Fruit fly (Drosophila melanogaster) S2 (cell line): ENCODE measurements around the gene Ptp61F.

ENCODE experiments used
- CG8478 ChIP-seq: fragments of >200 bp; optimal IDR thresholded peaks from 2 replicates; lab custom pipeline; 2018
- CTCF ChIP-seq, 2 experiments: fragments of >200 bp; optimal IDR thresholded peaks; 2 replicates each; lab custom pipeline; 2018

Ptp61F gene

dm6 chr3L:1477319-1477718 lies 2.3 kb upstream of the Ptp61F start, which contains the start of gene robl62A:
TSS of gene robl62A (plus strand) at chr3L:1477619.
- TF ChIP-seq CG8478 (lab: Kevin White, UChicago) (no peak), CTCF (optimal IDR thresholded peaks at IDR 0.05; lab: Kevin White, UChicago) (no peak)

dm6 chr3L:1471960-1472359 lies 3.1 kb downstream of the Ptp61F start, which contains the start of gene Naa30B:
TSS of gene Naa30B (minus strand) at chr3L:1472060.
- no peak for TF ChIP-seq CTCF (optimal IDR thresholded peaks at IDR 0.05; lab: Kevin White, UChicago)
- TF ChIP-seq CG8478 (lab: Kevin White, UChicago) = no peak

DNA sequence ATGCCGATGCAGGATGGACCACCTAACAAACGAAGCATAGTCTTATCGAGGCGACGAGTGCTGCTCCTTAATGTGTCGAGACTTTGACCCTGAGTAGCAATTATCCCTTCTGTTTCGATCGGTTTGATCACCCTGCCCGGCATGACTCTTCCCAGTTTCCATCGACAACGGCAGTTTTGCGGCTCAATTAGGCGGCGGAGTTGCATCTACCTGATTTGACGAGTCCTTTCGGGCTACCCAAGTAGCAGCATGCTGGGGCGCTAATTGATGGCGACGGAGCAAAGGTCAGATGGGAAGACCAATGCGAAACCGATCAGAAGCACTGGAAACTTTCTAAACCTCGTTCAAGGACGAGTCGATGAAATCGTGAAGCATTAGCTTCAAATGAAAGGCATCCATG lies 4.0 kb downstream of the Ptp61F start:
- no peak for TF ChIP-seq CG8478 (lab: Kevin White, UChicago)
- TF ChIP-seq CTCF (optimal IDR thresholded peaks at IDR 0.05; lab: Kevin White, UChicago) = no peak

DNA sequence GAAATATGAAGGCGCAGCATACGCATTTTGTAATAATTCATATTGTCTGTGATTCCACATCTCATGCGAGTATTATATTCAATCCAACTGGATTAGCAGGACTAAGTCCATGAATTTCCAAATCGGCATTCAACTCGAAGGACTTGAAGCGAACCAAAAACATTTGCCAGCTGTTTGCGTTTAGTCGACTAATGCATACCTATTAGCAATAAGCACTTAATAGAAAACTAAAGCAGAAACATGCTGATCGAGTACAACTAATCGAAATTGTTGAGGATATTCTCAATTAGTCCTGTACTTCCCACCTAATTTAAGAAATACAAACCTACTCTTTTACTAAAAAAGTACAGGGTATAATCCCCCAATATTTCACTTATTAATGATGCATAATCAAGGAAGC lies 5.8 kb downstream of the Ptp61F start:
- TF ChIP-seq CTCF (optimal IDR thresholded peaks at IDR 0.05; lab: Kevin White, UChicago) (no peak), CG8478 (lab: Kevin White, UChicago) (no peak)

DNA sequence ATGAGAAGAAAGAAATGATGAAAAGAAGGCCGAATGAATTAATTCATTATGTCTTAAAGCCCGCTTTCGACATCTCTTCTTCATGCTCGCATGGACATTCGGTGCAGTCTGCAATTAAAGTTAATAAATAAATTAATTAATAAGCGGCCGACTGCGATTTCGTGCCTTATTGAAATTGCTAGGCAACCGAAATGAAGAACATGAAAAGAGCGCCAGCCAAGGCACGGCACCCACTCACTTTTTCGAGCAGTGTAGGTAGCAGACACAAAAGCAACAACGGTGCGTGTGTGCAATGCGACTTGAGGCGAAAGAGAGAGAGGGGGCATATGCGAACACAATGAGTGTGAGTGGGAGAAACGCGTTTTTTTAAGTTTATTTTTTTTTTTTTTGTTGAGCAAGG lies 10.6 kb downstream of the Ptp61F start:
- TF ChIP-seq CG8478 (lab: Kevin White, UChicago) (no peak), CTCF (optimal IDR thresholded peaks at IDR 0.05; lab: Kevin White, UChicago) (no peak)

DNA sequence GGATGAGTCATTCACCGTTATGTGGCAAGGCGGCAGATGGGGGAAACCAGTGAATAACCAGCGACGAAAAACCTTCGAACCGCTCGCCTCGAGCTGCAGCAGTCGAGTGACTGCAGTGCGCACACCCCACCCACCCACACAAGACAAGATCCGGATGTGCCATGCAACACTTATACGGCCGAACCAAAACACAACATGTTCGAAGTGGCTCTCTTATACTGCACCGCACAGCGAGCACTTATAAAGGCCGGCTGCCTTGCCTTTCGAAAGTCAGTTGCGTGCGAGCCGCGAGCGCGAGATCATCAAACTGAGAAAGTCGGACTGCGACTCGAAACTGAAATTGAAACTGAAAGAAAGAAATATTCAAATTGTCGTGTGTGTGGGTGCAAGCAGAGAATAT lies 11.5 kb downstream of the Ptp61F start, which contains the start of gene rho:
Gene rho, plus strand, starts transcription at position 265 of the 400 bp plus-strand sequence.
- TF ChIP-seq CG8478 (lab: Kevin White, UChicago) (no peak), CTCF (optimal IDR thresholded peaks at IDR 0.05; lab: Kevin White, UChicago) (no peak)

- TF ChIP-seq CG8478 (lab: Kevin White, UChicago) = no peak
- TF ChIP-seq CTCF (optimal IDR thresholded peaks at IDR 0.05; lab: Kevin White, UChicago) = no peak
These were observed 13.2 kb downstream of the Ptp61F start for dm6 chr3L:1461831-1462230.

dm6 chr3L:1457998-1458728 lies 16.9 kb downstream of the Ptp61F start:
- TF ChIP-seq CTCF (optimal IDR thresholded peaks at IDR 0.05; lab: Kevin White, UChicago) (no peak), CG8478 (lab: Kevin White, UChicago) (no peak)

DNA sequence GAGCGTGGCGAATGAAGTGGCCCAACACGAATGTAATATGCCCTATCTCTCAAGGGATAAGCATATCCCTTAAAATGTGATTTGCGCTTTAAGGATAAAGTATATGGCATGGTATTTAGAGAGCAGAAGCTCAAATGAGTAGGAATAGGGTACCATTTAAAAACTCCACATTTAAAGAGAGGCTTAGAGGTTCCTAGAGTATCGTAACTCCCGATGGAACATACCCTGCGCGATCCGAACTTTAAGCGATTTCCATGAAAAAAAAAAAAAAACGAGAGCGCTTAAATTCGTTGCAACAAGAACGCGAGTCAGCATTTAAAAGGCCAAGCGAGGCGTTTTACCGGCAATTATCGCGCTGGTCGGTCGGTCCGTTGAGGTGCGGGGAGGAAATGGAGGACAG lies 17.8 kb downstream of the Ptp61F start:
- TF ChIP-seq CG8478 (lab: Kevin White, UChicago) = no peak
- TF ChIP-seq CTCF (optimal IDR thresholded peaks at IDR 0.05; lab: Kevin White, UChicago) = no peak

- TF ChIP-seq CTCF (optimal IDR thresholded peaks at IDR 0.05; lab: Kevin White, UChicago) (no peak), CG8478 (lab: Kevin White, UChicago) (no peak)
These were observed 24.1 kb downstream of the Ptp61F start for dm6 chr3L:1450940-1451339.

DNA sequence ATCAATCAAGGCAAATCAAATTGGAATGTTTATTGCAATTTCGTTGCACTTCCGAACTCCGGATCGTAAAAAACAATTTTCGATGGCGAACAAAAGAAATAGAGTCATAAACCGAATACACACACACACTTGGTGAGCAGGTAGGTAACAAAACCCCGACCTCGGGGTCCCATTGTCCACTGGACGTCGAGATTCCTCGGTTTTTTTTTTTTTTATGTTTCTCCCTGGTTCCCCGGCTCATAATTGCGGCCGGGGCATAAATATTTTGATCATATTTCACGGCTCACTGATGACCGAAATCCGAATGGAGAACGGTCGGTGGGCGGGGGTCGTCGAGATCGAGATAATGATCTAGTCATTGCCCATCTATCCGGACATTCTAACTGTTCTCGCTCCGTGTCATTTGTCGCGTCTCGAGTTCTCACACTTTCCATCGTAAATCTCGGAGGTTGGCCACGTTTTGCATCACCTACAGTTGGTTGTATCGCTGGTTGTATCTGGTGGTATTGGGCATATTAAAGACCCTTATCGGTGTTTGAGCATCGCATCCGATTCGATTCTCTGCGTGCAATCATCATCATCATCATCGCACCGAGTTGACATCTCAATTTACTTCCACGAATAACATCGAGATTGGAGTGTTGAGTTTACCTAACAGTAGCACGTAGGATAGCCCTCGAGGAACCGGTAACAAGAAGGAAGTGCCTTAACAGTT lies 27.1 kb downstream of the Ptp61F start:
- TF ChIP-seq CG8478 (lab: Kevin White, UChicago) (no peak), CTCF (optimal IDR thresholded peaks at IDR 0.05; lab: Kevin White, UChicago) (no peak)

DNA sequence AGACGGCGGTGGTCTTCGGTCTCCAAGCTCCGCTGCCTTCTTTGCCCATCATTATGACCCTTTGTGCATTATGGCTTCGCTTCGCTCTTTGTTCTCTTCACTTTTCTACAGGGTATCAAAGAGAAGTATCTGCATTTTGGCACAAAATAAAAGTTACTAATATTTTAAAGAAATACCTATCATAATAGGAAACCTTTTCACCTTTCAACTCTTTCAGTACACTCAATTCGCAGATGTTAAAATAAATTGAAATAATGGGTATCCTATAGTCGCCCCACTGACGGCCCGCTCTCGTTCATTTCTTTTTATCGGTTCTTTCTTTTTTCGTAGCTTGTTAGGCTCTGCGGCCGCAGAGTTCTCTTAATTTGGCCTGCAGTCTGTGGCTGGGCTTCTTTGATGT lies 32.2 kb downstream of the Ptp61F start:
- TF ChIP-seq CG8478 (lab: Kevin White, UChicago) (no peak), CTCF (optimal IDR thresholded peaks at IDR 0.05; lab: Kevin White, UChicago) (no peak)

DNA sequence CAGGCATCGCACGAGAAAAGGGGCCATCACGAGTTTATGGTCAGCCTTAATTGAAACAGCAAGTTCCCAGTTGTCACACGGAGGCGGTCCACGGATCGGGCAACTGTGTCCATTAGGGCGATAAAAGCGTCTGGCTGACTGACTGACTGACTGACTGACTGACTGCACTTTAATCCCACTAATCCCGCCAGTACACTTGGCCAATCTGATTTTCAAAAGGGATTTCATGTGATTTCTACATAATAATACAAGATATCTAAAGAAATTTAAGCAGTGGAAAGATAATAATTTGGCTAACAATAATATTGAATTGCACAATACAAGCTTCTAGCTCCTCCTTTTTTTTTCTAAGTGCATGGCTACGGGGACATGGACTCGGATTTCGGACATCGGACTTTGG lies 32.7 kb downstream of the Ptp61F start:
- no peak for TF ChIP-seq CTCF (optimal IDR thresholded peaks at IDR 0.05; lab: Kevin White, UChicago)
- no peak for TF ChIP-seq CG8478 (lab: Kevin White, UChicago)

DNA sequence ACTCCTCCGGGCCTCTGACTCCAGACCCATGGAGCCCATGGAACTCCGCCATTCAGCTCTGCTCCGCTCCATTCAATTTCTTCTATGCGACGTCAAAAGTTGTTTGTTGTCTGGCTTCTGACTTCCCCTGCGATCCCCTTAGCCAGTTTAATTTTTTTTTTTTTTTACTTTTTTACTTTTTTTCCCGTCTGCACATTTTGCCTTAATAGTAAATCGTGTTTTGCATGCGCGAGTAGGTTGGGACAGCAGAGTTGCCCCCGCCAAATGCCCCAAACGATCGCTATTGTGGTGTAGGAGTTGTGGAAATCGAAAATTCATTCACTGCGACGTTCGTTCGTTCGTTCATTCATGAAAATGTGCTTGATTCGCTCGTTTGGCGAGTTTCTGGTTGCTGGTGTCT lies 34.1 kb downstream of the Ptp61F start:
- TF ChIP-seq CTCF (optimal IDR thresholded peaks at IDR 0.05; lab: Kevin White, UChicago) (no peak), CG8478 (lab: Kevin White, UChicago) (no peak)

- no peak for TF ChIP-seq CTCF (optimal IDR thresholded peaks at IDR 0.05; lab: Kevin White, UChicago)
- TF ChIP-seq CG8478 (lab: Kevin White, UChicago) = no peak
These were observed 37.3 kb downstream of the Ptp61F start, which contains the start of gene SA2 for dm6 chr3L:1437772-1438171. TSS of gene SA2 (minus strand) at chr3L:1437872.
